ENCODE assay signal across 5 fruit fly cellular contexts in genomic region chr3R:7967347-7967746, dm6.
TF ChIP-seq lines count a peak whose summit lies in the region.

Gene dsx, minus strand, starts transcription at chr3R:7967408.

- TF ChIP-seq CTCF in whole organism, embryonic (GFP tag; optimal IDR thresholded peaks at IDR 0.05; lab: Kevin White, UChicago): no peak

TF ChIP-seq in whole organism, adult, 20 proteins besides CTCF, POLR2A, EP300 and RAD21:
- TF ChIP-seq CG7101 (tag; optimal IDR thresholded peaks at IDR 0.05; lab: Kevin White, UChicago) (no peak), CG7045 (GFP tag; optimal IDR thresholded peaks at IDR 0.05; lab: Kevin White, UChicago) (peak; percentile 11)
TF ChIP-seq in whole organism, adult: peak in this region for 1.

TF ChIP-seq in whole organism, embryonic, 481 proteins besides CTCF, POLR2A, EP300 and RAD21:
- TF ChIP-seq CG10274 (GFP tag; optimal IDR thresholded peaks at IDR 0.05; lab: Kevin White, UChicago) (peak; percentile 78), CG17361 (GFP tag; IDR thresholded peaks at IDR 0.05; lab: Robert Waterston, UW) (0 out of 3 replicates have a peak, but pooled peaks have one; percentile 18), D19A (tag; optimal IDR thresholded peaks at IDR 0.05; lab: Kevin White, UChicago) (peak; percentile 7), sc (optimal IDR thresholded peaks at IDR 0.05; lab: Kevin White, UChicago) (no peak), sc (GFP tag; optimal IDR thresholded peaks at IDR 0.05; lab: Kevin White, UChicago) (no peak)

TF ChIP-seq in whole organism, prepupa, 60 proteins besides CTCF, POLR2A, EP300 and RAD21 (continues in another document):
- no peak for TF ChIP-seq Lpt (GFP tag; optimal IDR thresholded peaks at IDR 0.05; lab: Kevin White, UChicago)
- no peak for TF ChIP-seq Hr38 (GFP tag; optimal IDR thresholded peaks at IDR 0.05; lab: Kevin White, UChicago)
- TF ChIP-seq CG7368 (GFP tag; optimal IDR thresholded peaks at IDR 0.05; lab: Kevin White, UChicago): no peak
- no peak for TF ChIP-seq CG8319 (GFP tag; optimal IDR thresholded peaks at IDR 0.05; lab: Kevin White, UChicago)
- no peak for TF ChIP-seq CG6854 (GFP tag; optimal IDR thresholded peaks at IDR 0.05; lab: Kevin White, UChicago)
- TF ChIP-seq CG6792 (GFP tag; optimal IDR thresholded peaks at IDR 0.05; lab: Kevin White, UChicago): no peak
- no peak for TF ChIP-seq Eip93F (GFP tag; optimal IDR thresholded peaks at IDR 0.05; lab: Kevin White, UChicago)
- no peak for TF ChIP-seq CG6163 (GFP tag; IDR thresholded peaks at IDR 0.05; lab: Robert Waterston, UW)
- TF ChIP-seq CG15336 (GFP tag; IDR thresholded peaks at IDR 0.05; lab: Robert Waterston, UW): no peak
- TF ChIP-seq Ets96B (tag; optimal IDR thresholded peaks at IDR 0.05; lab: Kevin White, UChicago): no peak
- no peak for TF ChIP-seq ss (GFP tag; optimal IDR thresholded peaks at IDR 0.05; lab: Kevin White, UChicago)
- no peak for TF ChIP-seq CG6276 (GFP tag; optimal IDR thresholded peaks at IDR 0.05; lab: Kevin White, UChicago)
- TF ChIP-seq Hr4 (GFP tag; optimal IDR thresholded peaks at IDR 0.05; lab: Kevin White, UChicago): peak; percentile 38
- no peak for TF ChIP-seq dsx (GFP tag; optimal IDR thresholded peaks at IDR 0.05; lab: Kevin White, UChicago; ENCODE audit: poor library complexity, severe bottlenecking)
- TF ChIP-seq CG1621 (tag; optimal IDR thresholded peaks at IDR 0.05; lab: Kevin White, UChicago): no peak
- no peak for TF ChIP-seq Blimp-1 (GFP tag; optimal IDR thresholded peaks at IDR 0.05; lab: Kevin White, UChicago)
- no peak for TF ChIP-seq svp (GFP tag; lab: Kevin White, UChicago)
- peak; percentile 52 for TF ChIP-seq CG4318 (GFP tag; optimal IDR thresholded peaks at IDR 0.05; lab: Kevin White, UChicago)
- peak; percentile 6 for TF ChIP-seq OdsH (GFP tag; optimal IDR thresholded peaks at IDR 0.05; lab: Kevin White, UChicago)
- TF ChIP-seq Sox15 (GFP tag; optimal IDR thresholded peaks at IDR 0.05; lab: Kevin White, UChicago): no peak
- peak; percentile 6 for TF ChIP-seq cyc (GFP tag; optimal IDR thresholded peaks at IDR 0.05; lab: Kevin White, UChicago)
- no peak for TF ChIP-seq eg (GFP tag; IDR thresholded peaks at IDR 0.05; lab: Robert Waterston, UW)
- TF ChIP-seq dac (GFP tag; optimal IDR thresholded peaks at IDR 0.05; lab: Kevin White, UChicago): no peak
- no peak for TF ChIP-seq CG3919 (GFP tag; optimal IDR thresholded peaks at IDR 0.05; lab: Kevin White, UChicago)
- TF ChIP-seq CG8119 (GFP tag; IDR thresholded peaks at IDR 0.05; lab: Robert Waterston, UW): no peak
- peak; percentile 35 for TF ChIP-seq Met (GFP tag; optimal IDR thresholded peaks at IDR 0.05; lab: Kevin White, UChicago)
- TF ChIP-seq CG10669 (GFP tag; optimal IDR thresholded peaks at IDR 0.05; lab: Kevin White, UChicago): no peak
- peak; percentile 29 for TF ChIP-seq pdm3 (GFP tag; optimal IDR thresholded peaks at IDR 0.05; lab: Kevin White, UChicago)
- peak; percentile 30 for TF ChIP-seq CG10631 (GFP tag; optimal IDR thresholded peaks at IDR 0.05; lab: Kevin White, UChicago)

TF ChIP-seq in whole organism, pupa, 21 proteins besides CTCF, POLR2A, EP300 and RAD21:
- TF ChIP-seq CG15710 (tag; optimal IDR thresholded peaks at IDR 0.05; lab: Kevin White, UChicago) (peak; percentile 26), Pif1A (GFP tag; optimal IDR thresholded peaks at IDR 0.05; lab: Kevin White, UChicago) (no peak), CG14655 (GFP tag; optimal IDR thresholded peaks at IDR 0.05; lab: Kevin White, UChicago) (peak; percentile 59), CG17806 (tag; optimal IDR thresholded peaks at IDR 0.05; lab: Kevin White, UChicago) (no peak), CG8159 (tag; optimal IDR thresholded peaks at IDR 0.05; lab: Kevin White, UChicago) (peak; percentile 37)

TF ChIP-seq in whole organism, wandering third instar larva, 38 proteins besides CTCF, POLR2A, EP300 and RAD21:
- no peak for TF ChIP-seq lola (GFP tag; optimal IDR thresholded peaks at IDR 0.05; lab: Kevin White, UChicago)
- TF ChIP-seq usp (GFP tag; optimal IDR thresholded peaks at IDR 0.05; lab: Kevin White, UChicago): no peak
- peak; percentile 31 for TF ChIP-seq CG9705 (GFP tag; optimal IDR thresholded peaks at IDR 0.05; lab: Kevin White, UChicago)
- no peak for TF ChIP-seq tai (GFP tag; optimal IDR thresholded peaks at IDR 0.05; lab: Kevin White, UChicago)
- peak; percentile 60 for TF ChIP-seq woc (GFP tag; optimal IDR thresholded peaks at IDR 0.05; lab: Kevin White, UChicago)
- no peak for TF ChIP-seq dsf (GFP tag; optimal IDR thresholded peaks at IDR 0.05; lab: Kevin White, UChicago; ENCODE audit: borderline replicate concordance)
- peak; percentile 24 for TF ChIP-seq psq (GFP tag; optimal IDR thresholded peaks at IDR 0.05; lab: Kevin White, UChicago)
- no peak for TF ChIP-seq Hr83 (GFP tag; optimal IDR thresholded peaks at IDR 0.05; lab: Kevin White, UChicago; ENCODE audit: poor library complexity, severe bottlenecking)
- no peak for TF ChIP-seq fru (GFP tag; optimal IDR thresholded peaks at IDR 0.05; lab: Kevin White, UChicago)
- peak; percentile 40 for TF ChIP-seq dmrt93B (GFP tag; optimal IDR thresholded peaks at IDR 0.05; lab: Kevin White, UChicago)
